Worm (Caenorhabditis elegans): ENCODE data around the gene K02D10.1.
A peak's percentile ranks its signal among the peaks of the same experiment; 100 is the strongest.

ce11 chrIII:8741276-8741860 is 28.0 kb upstream of the K02D10.1 start, which contains the start of gene pdhk-2:
- TF ChIP-seq ama-1 (optimal IDR thresholded peaks at IDR 0.05) (peak; percentile 81), snpc-4 (tag; optimal IDR thresholded peaks at IDR 0.05) (no peak), lin-39 (tag; optimal IDR thresholded peaks at IDR 0.05) (no peak), zip-2 (tag; optimal IDR thresholded peaks at IDR 0.05) (peak; percentile 65), nhr-28 (tag; optimal IDR thresholded peaks at IDR 0.05) (peak; percentile 73), ztf-11 (tag; optimal IDR thresholded peaks at IDR 0.05) (no peak), ztf-7 (tag; optimal IDR thresholded peaks at IDR 0.05) (peak; percentile 78), fos-1 (tag; optimal IDR thresholded peaks at IDR 0.05) (no peak), mdl-1 (tag; optimal IDR thresholded peaks at IDR 0.05) (peak in 1 of 2 experiments; percentile 82), attf-4 (tag; optimal IDR thresholded peaks at IDR 0.05) (no peak)
